Worm (Caenorhabditis elegans) whole organism, L4 larva: Measurements from ENCODE around the gene lro-1.
"Not testable (repeated sequence)": the region's sequence is repeated elsewhere in the genome, so short reads cannot be mapped to it uniquely, and the experiment has no call there.

Experiments
- Y48G9A.11 ChIP-seq: fragments of 200-800 bp; sonication (Bioruptor generic); IDR thresholded peaks from 2 replicates; pipeline ENCODE4 v1.3.6; 2022; ENCODE audit warnings: missing genetic modification reagents, missing genetic modification characterization, missing compliant biosample characterization
- Y75B8A.6 ChIP-seq: fragments of 200-800 bp; sonication (Bioruptor generic); IDR thresholded peaks from 2 replicates; pipeline ENCODE4 v1.3.6; 2022; ENCODE audit warnings: missing genetic modification reagents, missing genetic modification characterization, missing compliant biosample characterization
- ZK546.5 ChIP-seq, 2 experiments: sonication (generic microtip); optimal IDR thresholded peaks; 2 replicates each; lab custom pipeline; 2017; ENCODE audit warnings: missing biosample characterization in 2 of 2, missing genetic modification characterization in 2 of 2
- aly-2 ChIP-seq: sonication (generic microtip); optimal IDR thresholded peaks from 2 replicates; lab custom pipeline; 2018; ENCODE audit warnings: missing biosample characterization, missing genetic modification characterization
- dpl-1 ChIP-seq: fragments of 150-350 bp; optimal IDR thresholded peaks from 2 replicates; lab custom pipeline; 2014; ENCODE audit warnings: missing biosample characterization, missing genetic modification reagents, missing genetic modification characterization
- dve-1 ChIP-seq: sonication (generic microtip); optimal IDR thresholded peaks from 2 replicates; lab custom pipeline; 2017; ENCODE audit warnings: antibody characterized with exemption, mild to moderate bottlenecking, missing genetic modification characterization, missing compliant biosample characterization; ENCODE audit not compliant: insufficient read depth
- fos-1 ChIP-seq: fragments of 150-350 bp; optimal IDR thresholded peaks from 2 replicates; lab custom pipeline; 2014; ENCODE audit warnings: missing biosample characterization, missing genetic modification characterization
- lsy-2 ChIP-seq, 2 experiments: fragments of 150-350 bp in 1 of 2; sonication (generic microtip) in 1 of 2; optimal IDR thresholded peaks; 2 replicates each; lab custom pipeline; 2014 to 2017; ENCODE audit warnings: missing biosample characterization in 2 of 2, missing genetic modification characterization in 2 of 2
- madf-5 ChIP-seq, 2 experiments: fragments of 200-800 bp; sonication (Bioruptor generic); IDR thresholded peaks; 2 replicates each; pipeline ENCODE4 v1.3.6; 2022; ENCODE audit warnings: missing compliant biosample characterization in 2 of 2, missing genetic modification characterization in 2 of 2
- zag-1 ChIP-seq: fragments of 150-350 bp; optimal IDR thresholded peaks from 2 replicates; lab custom pipeline; 2014; ENCODE audit warnings: missing biosample characterization, missing genetic modification characterization

DNA sequence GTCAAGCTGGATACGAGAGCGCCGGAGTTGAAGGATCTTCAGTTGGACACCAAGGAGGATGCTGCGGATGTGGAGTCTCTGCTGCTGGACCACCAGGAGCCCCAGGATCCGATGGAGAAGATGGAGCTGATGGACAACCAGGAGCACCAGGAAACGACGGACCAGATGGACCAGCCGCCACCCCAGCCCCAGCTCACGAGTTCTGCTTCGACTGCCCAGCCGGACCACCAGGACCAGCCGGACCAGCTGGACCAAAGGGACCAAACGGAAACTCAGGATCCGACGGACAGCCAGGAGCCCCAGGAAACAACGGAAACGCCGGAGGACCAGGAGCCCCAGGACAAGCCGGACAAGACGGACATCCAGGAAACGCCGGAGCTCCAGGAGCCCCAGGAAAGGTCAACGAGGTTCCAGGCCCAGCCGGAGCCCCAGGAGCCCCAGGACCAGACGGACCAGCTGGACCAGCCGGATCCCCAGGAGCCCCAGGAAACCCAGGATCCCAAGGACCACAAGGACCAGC lies 8.4 kb downstream of the lro-1 start:
- TF ChIP-seq Y48G9A.11; fos-1; zag-1 (tag; lab: Kevin White, UChicago); Y75B8A.6 (GFP tag; lab: Robert Waterston, UW); lsy-2 (tag; optimal IDR thresholded peaks at IDR 0.05; lab: Kevin White, UChicago); dpl-1 (GFP tag; lab: Kevin White, UChicago); madf-5 (GFP tag; IDR thresholded peaks at IDR 0.05; lab: Robert Waterston, UW); ZK546.5 (tag; optimal IDR thresholded peaks at IDR 0.05; lab: Kevin White, UChicago); aly-2 (tag; lab: Kevin White, UChicago); dve-1 (tag; lab: Kevin White, UChicago): not testable (repeated sequence)
